Fruit fly (Drosophila melanogaster) whole organism: Measurements from ENCODE around the gene CG17929.

Experiments used
- CG8478 ChIP-seq: fragments of >200 bp; optimal IDR thresholded peaks from 2 replicates; lab custom pipeline; 2018; ENCODE audit warnings: inconsistent platforms
- EcR ChIP-seq, 2 experiments: fragments of >200 bp; optimal IDR thresholded peaks; 2 replicates each; lab custom pipeline; 2017; ENCODE audit warnings: missing biosample characterization in 2 of 2, missing genetic modification characterization in 2 of 2, missing genetic modification reagents in 2 of 2
- pan ChIP-seq: fragments of >200 bp; optimal IDR thresholded peaks from 2 replicates; lab custom pipeline; 2017
- psq ChIP-seq: fragments of >200 bp; optimal IDR thresholded peaks from 2 replicates; lab custom pipeline; 2017
- usp ChIP-seq: fragments of >200 bp; optimal IDR thresholded peaks from 2 replicates; lab custom pipeline; 2017; ENCODE audit warnings: missing biosample characterization, missing genetic modification characterization, mixed read lengths

dm6 chr3R:16323093-16323492, 2.2 kb upstream of the CG17929 start, which contains the start of gene CG6901:
- TF ChIP-seq EcR (GFP tag; optimal IDR thresholded peaks at IDR 0.05; lab: Kevin White, UChicago) (no peak), usp (GFP tag; lab: Kevin White, UChicago) (no peak), pan (lab: Kevin White, UChicago) (no peak), psq (lab: Kevin White, UChicago) (no peak), CG8478 (lab: Kevin White, UChicago) (no peak)
